Fruit fly (Drosophila melanogaster): ENCODE measurements around the gene CG34393.

Gene CG34393

dm6 chr2L:3172745-3173271 is 27.5 kb downstream of the CG34393 start (continued):
- TF ChIP-seq E2f1 (GFP tag; IDR thresholded peaks at IDR 0.05): no peak
- peak; percentile 57 for TF ChIP-seq CG2116 (GFP tag; optimal IDR thresholded peaks at IDR 0.05)
- no peak for TF ChIP-seq CG4328 (GFP tag; optimal IDR thresholded peaks at IDR 0.05)
- TF ChIP-seq CG1603 (tag; optimal IDR thresholded peaks at IDR 0.05): no peak
- TF ChIP-seq odd (GFP tag; optimal IDR thresholded peaks at IDR 0.05): no peak
- TF ChIP-seq CG17186 (GFP tag; optimal IDR thresholded peaks at IDR 0.05): peak; percentile 99
- TF ChIP-seq stc (GFP tag; IDR thresholded peaks at IDR 0.05): peak; percentile 51; the same call in 1 of the 2 replicates
- TF ChIP-seq repo (GFP tag; optimal IDR thresholded peaks at IDR 0.05): no peak
- peak; percentile 58 for TF ChIP-seq unc-4 (GFP tag; IDR thresholded peaks at IDR 0.05; ENCODE audit: partially characterized antibody)
- peak; percentile 35 for TF ChIP-seq Vsx1 (GFP tag; optimal IDR thresholded peaks at IDR 0.05)
- TF ChIP-seq cad (GFP tag; optimal IDR thresholded peaks at IDR 0.05): no peak
- peak; percentile 12 for TF ChIP-seq Bteb2 (GFP tag; optimal IDR thresholded peaks at IDR 0.05)
- peak; percentile 53 for TF ChIP-seq HmgZ (tag; optimal IDR thresholded peaks at IDR 0.05)
- no peak for TF ChIP-seq CG3847 (GFP tag; IDR thresholded peaks at IDR 0.05)
- TF ChIP-seq oc (tag; optimal IDR thresholded peaks at IDR 0.05): no peak
- no peak for TF ChIP-seq BEAF-32 (GFP tag; optimal IDR thresholded peaks at IDR 0.05)
- no peak for TF ChIP-seq Myb (GFP tag; optimal IDR thresholded peaks at IDR 0.05)
- TF ChIP-seq CG15514 (GFP tag; optimal IDR thresholded peaks at IDR 0.05): peak; percentile 45
- no peak for TF ChIP-seq ranshi (GFP tag; IDR thresholded peaks at IDR 0.05)
- no peak for TF ChIP-seq kay (GFP tag; optimal IDR thresholded peaks at IDR 0.05)
- peak; percentile 77 for TF ChIP-seq CG34224 (GFP tag; IDR thresholded peaks at IDR 0.05; ENCODE audit: partially characterized antibody)
- no peak for TF ChIP-seq CG3995 (GFP tag; optimal IDR thresholded peaks at IDR 0.05)
- TF ChIP-seq dm (GFP tag; optimal IDR thresholded peaks at IDR 0.05): no peak
- no peak for TF ChIP-seq tll (GFP tag; optimal IDR thresholded peaks at IDR 0.05)
- TF ChIP-seq Mes4 (GFP tag; optimal IDR thresholded peaks at IDR 0.05): no peak
- no peak for TF ChIP-seq phol (tag; optimal IDR thresholded peaks at IDR 0.05)
- peak; percentile 65 for TF ChIP-seq lbe (GFP tag; optimal IDR thresholded peaks at IDR 0.05)
- TF ChIP-seq CG14965 (GFP tag; optimal IDR thresholded peaks at IDR 0.05; ENCODE audit: borderline replicate concordance): no peak
- TF ChIP-seq CG3281 (GFP tag; optimal IDR thresholded peaks at IDR 0.05): peak; percentile 26
- peak; percentile 77 for TF ChIP-seq CG13287 (GFP tag; IDR thresholded peaks at IDR 0.05; ENCODE audit: partially characterized antibody)
- peak; percentile 19 for TF ChIP-seq tap (tag; optimal IDR thresholded peaks at IDR 0.05)

dm6 chr2L:3170949-3171579 is 29.2 kb downstream of the CG34393 start, which contains the start of gene CG44002:
Gene CG44002, minus strand, starts transcription at chr2L:3171092.
- TF ChIP-seq Tbp (GFP tag; optimal IDR thresholded peaks at IDR 0.05) (no peak), CG11723 (GFP tag; optimal IDR thresholded peaks at IDR 0.05) (no peak), MBD-R2 (GFP tag; IDR thresholded peaks at IDR 0.05) (peak; percentile 69), Ets65A (GFP tag) (no peak), Chrac-16 (GFP tag; optimal IDR thresholded peaks at IDR 0.05) (no peak), Usf (GFP tag; optimal IDR thresholded peaks at IDR 0.05) (no peak), CG14667 (GFP tag; IDR thresholded peaks at IDR 0.05) (no peak), croc (GFP tag; conservative IDR thresholded peaks at IDR 0.05) (no peak), gcm2 (GFP tag; optimal IDR thresholded peaks at IDR 0.05) (no peak), CG4617 (GFP tag; optimal IDR thresholded peaks at IDR 0.05; ENCODE audit: borderline replicate concordance) (peak; percentile 23), CG30020 (tag; optimal IDR thresholded peaks at IDR 0.05) (peak; percentile 74), wdn (GFP tag; IDR thresholded peaks at IDR 0.05) (no peak), Adf1 (GFP tag; IDR thresholded peaks at IDR 0.05) (no peak), CG34376 (GFP tag; optimal IDR thresholded peaks at IDR 0.05) (no peak), crc (GFP tag; optimal IDR thresholded peaks at IDR 0.05) (no peak), Oaz (GFP tag; IDR thresholded peaks at IDR 0.05) (no peak), stwl (tag; optimal IDR thresholded peaks at IDR 0.05) (peak; percentile 54), CG18011 (GFP tag; optimal IDR thresholded peaks at IDR 0.05) (no peak), Oli (tag; optimal IDR thresholded peaks at IDR 0.05) (no peak), CG1832 (GFP tag; optimal IDR thresholded peaks at IDR 0.05) (no peak)

All from whole organism, embryonic.